Worm (Caenorhabditis elegans): ENCODE measurements around the gene C02F5.5.

C02F5.5 gene

DNA sequence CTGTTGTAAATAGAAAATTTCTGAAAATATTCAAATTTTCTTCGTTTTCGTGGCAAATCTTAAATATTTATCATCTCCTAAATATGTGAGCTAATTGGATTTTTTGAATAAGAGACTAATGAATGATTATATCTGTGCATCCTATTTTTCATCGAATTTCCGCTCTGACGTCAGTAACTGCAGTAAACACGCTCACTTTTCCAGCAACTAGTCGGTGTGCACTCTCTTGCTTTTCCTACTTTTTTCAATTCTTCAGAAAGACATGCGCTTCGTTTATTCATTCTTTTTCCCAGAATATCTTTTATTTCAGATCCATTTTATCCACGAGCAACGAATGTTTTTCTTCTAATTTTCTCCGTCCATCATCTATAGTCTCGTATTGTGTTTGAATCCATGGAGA, 6.5 kb upstream of the C02F5.5 start:
- TF ChIP-seq unc-30 (tag; optimal IDR thresholded peaks at IDR 0.05) (no peak), pax-3 (tag; optimal IDR thresholded peaks at IDR 0.05) (peak; percentile 23), unc-86 (tag; optimal IDR thresholded peaks at IDR 0.05) (peak; percentile 91), ceh-63 (GFP tag; optimal IDR thresholded peaks at IDR 0.05) (no peak), hlh-4 (tag; optimal IDR thresholded peaks at IDR 0.05) (no peak), ets-5 (GFP tag; IDR thresholded peaks at IDR 0.05) (no peak), nhr-47 (tag; optimal IDR thresholded peaks at IDR 0.05) (peak; percentile 70), isw-1 (GFP tag; IDR thresholded peaks at IDR 0.05) (no peak), sup-37 (GFP tag; optimal IDR thresholded peaks at IDR 0.05) (no peak), lin-14 (GFP tag; optimal IDR thresholded peaks at IDR 0.05) (peak; percentile 63), nhr-71 (tag; optimal IDR thresholded peaks at IDR 0.05) (peak; percentile 73), ztf-4 (tag; optimal IDR thresholded peaks at IDR 0.05) (peak; percentile 45), nhr-11 (tag; optimal IDR thresholded peaks at IDR 0.05) (peak; percentile 45), pag-3 (tag; optimal IDR thresholded peaks at IDR 0.05; ENCODE audit: borderline replicate concordance, insufficient read depth) (no peak), swsn-7 (tag; optimal IDR thresholded peaks at IDR 0.05) (peak; percentile 43), fkh-8 (tag; optimal IDR thresholded peaks at IDR 0.05) (peak; percentile 71), dsc-1 (tag; optimal IDR thresholded peaks at IDR 0.05) (peak; percentile 92), egl-13 (tag; optimal IDR thresholded peaks at IDR 0.05) (peak; percentile 76), sox-4 (tag; optimal IDR thresholded peaks at IDR 0.05) (peak; percentile 1)

DNA sequence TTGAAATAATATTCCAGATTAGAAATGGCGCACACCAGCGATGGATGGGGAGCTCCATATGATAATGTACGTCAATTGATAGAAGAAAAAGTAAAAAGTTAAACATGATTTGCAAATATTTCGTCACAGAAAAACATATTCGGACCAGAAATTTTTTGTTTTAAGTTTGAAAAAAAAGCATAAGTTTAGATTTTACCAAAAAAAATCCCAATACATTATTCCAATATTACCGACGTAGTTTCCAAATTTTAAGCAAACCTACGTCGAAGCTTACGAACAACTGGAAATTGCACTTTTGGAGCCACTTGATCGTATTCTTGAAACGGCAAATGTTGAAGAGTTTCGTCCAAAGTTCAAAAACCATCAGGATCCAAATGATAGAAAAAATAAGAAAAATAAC, 3.3 kb upstream of the C02F5.5 start, which contains the start of gene henn-1:
TSS of gene henn-1 (plus strand) at position 18 of the 400 bp plus-strand sequence.
- TF ChIP-seq nhr-47 (tag; optimal IDR thresholded peaks at IDR 0.05) = peak; percentile 4
- TF ChIP-seq ama-1 (optimal IDR thresholded peaks at IDR 0.05) = peak; percentile 22
- TF ChIP-seq efl-1 (optimal IDR thresholded peaks at IDR 0.05) = no peak
- peak in 1 of 2 experiments; percentile 90 for TF ChIP-seq efl-1 (GFP tag; optimal IDR thresholded peaks at IDR 0.05 in 1 of 2)
- peak in 1 of 2 experiments; percentile 15 for TF ChIP-seq lsy-2 (tag; optimal IDR thresholded peaks at IDR 0.05)
- TF ChIP-seq aha-1 (tag; optimal IDR thresholded peaks at IDR 0.05) = no peak
- TF ChIP-seq irx-1 (tag; optimal IDR thresholded peaks at IDR 0.05) = peak; percentile 3
- TF ChIP-seq ces-1 (GFP tag; optimal IDR thresholded peaks at IDR 0.05) = no peak

- TF ChIP-seq mep-1 (tag; optimal IDR thresholded peaks at IDR 0.05) (no peak), blmp-1 (tag; optimal IDR thresholded peaks at IDR 0.05) (peak; percentile 95), nhr-85 (tag) (peak; percentile 48)
Measured at ce11 chrIII:8235358-8235757, 622 bp upstream of the C02F5.5 start, which contains the start of gene C02F5.14. TSS of gene C02F5.14 (minus strand) at chrIII:8235514.

- TF ChIP-seq snpc-4 (tag; optimal IDR thresholded peaks at IDR 0.05) (no peak), elt-2 (tag; optimal IDR thresholded peaks at IDR 0.05) (peak; percentile 47), egl-13 (tag; optimal IDR thresholded peaks at IDR 0.05) (no peak)
Measured at ce11 chrIII:8237827-8238226, 1.8 kb downstream of the C02F5.5 start, which contains the start of gene tsp-2. TSS of gene tsp-2 (minus strand) at chrIII:8237935.

ce11 chrIII:8239325-8239724, 3.3 kb downstream of the C02F5.5 start, which contains the start of gene tsp-1:
TSS of gene tsp-1 (minus strand) at chrIII:8239423.
- TF ChIP-seq dpl-1 (GFP tag; optimal IDR thresholded peaks at IDR 0.05) (no peak), ceh-63 (GFP tag; optimal IDR thresholded peaks at IDR 0.05) (no peak), unc-30 (tag; optimal IDR thresholded peaks at IDR 0.05) (no peak), efl-1 (optimal IDR thresholded peaks at IDR 0.05) (no peak), efl-1 (GFP tag; optimal IDR thresholded peaks at IDR 0.05 in 1 of 2) (peak in 1 of 2 experiments; percentile 69), snpc-4 (tag; optimal IDR thresholded peaks at IDR 0.05) (no peak)

ce11 chrIII:8240247-8240646, 4.3 kb downstream of the C02F5.5 start:
- TF ChIP-seq ceh-88 (GFP tag; IDR thresholded peaks at IDR 0.05) = no peak
- TF ChIP-seq dpl-1 (GFP tag; optimal IDR thresholded peaks at IDR 0.05) = no peak
- TF ChIP-seq xbp-1 (tag; optimal IDR thresholded peaks at IDR 0.05) = no peak
- TF ChIP-seq C34B4.2 (tag; optimal IDR thresholded peaks at IDR 0.05) = no peak
- TF ChIP-seq pqm-1 (tag; optimal IDR thresholded peaks at IDR 0.05) = no peak
- no peak for TF ChIP-seq nhr-11 (tag; optimal IDR thresholded peaks at IDR 0.05)
- peak; percentile 12 for TF ChIP-seq nhr-20 (tag; optimal IDR thresholded peaks at IDR 0.05)

Data from whole organism, L1 larva.